Fruit fly (Drosophila melanogaster) whole organism, embryonic: Measurements from ENCODE around the gene spz5.
A peak's percentile ranks its signal among the peaks of the same experiment; 100 is the strongest.

ENCODE experiments used
- BtbVII ChIP-seq: fragments of 200-800 bp; sonication (Bioruptor generic); optimal IDR thresholded peaks from 3 replicates; lab custom pipeline; 2017; ENCODE audit warnings: missing biosample characterization, mild to moderate bottlenecking, missing genetic modification characterization
- CG10267 ChIP-seq: fragments of 200-800 bp; sonication (Bioruptor generic); optimal IDR thresholded peaks from 2 replicates; lab custom pipeline; 2018; ENCODE audit warnings: missing biosample characterization, mild to moderate bottlenecking, missing genetic modification characterization, moderate library complexity
- CG11093 ChIP-seq: fragments of 200-800 bp; sonication (Bioruptor generic); IDR thresholded peaks from 3 replicates; pipeline ENCODE4 v1.3.6; 2022; ENCODE audit warnings: missing biosample characterization, missing genetic modification characterization
- CG12769 ChIP-seq: fragments of 200-800 bp; sonication (Bioruptor generic); optimal IDR thresholded peaks from 2 replicates; lab custom pipeline; 2019; ENCODE audit warnings: missing biosample characterization, mild to moderate bottlenecking, missing genetic modification characterization, moderate library complexity
- CG13894 ChIP-seq: fragments of 200-800 bp; sonication (Bioruptor generic); optimal IDR thresholded peaks from 3 replicates; lab custom pipeline; 2018; ENCODE audit warnings: missing biosample characterization, mild to moderate bottlenecking, missing genetic modification characterization, moderate library complexity
- CG17612 ChIP-seq: fragments of 200-800 bp; sonication (Bioruptor generic); IDR thresholded peaks from 2 replicates; pipeline ENCODE4 v1.3.6; 2022; ENCODE audit warnings: missing biosample characterization, missing genetic modification characterization
- CG2678 ChIP-seq: fragments of 200-800 bp; sonication (Bioruptor generic); optimal IDR thresholded peaks from 3 replicates; lab custom pipeline; 2019; ENCODE audit warnings: missing biosample characterization, mild to moderate bottlenecking, missing genetic modification characterization, moderate library complexity
- CG2889 ChIP-seq: fragments of 200-800 bp; sonication (Bioruptor generic); IDR thresholded peaks from 3 replicates; pipeline ENCODE4 v1.3.6; 2022; ENCODE audit warnings: missing biosample characterization, missing genetic modification characterization
- CG6683 ChIP-seq: fragments of 200-800 bp; sonication (Bioruptor generic); optimal IDR thresholded peaks from 2 replicates; lab custom pipeline; 2017; ENCODE audit warnings: missing biosample characterization, mild to moderate bottlenecking, missing genetic modification characterization, missing genetic modification reagents
- CG7839 ChIP-seq: fragments of 200-800 bp; sonication (Bioruptor generic); optimal IDR thresholded peaks from 3 replicates; lab custom pipeline; 2018; ENCODE audit warnings: missing biosample characterization, mild to moderate bottlenecking, missing genetic modification characterization, moderate library complexity
- CG9609 ChIP-seq: fragments of 200-800 bp; sonication (Bioruptor generic); optimal IDR thresholded peaks from 3 replicates; lab custom pipeline; 2016; ENCODE audit warnings: missing biosample characterization, missing genetic modification characterization
- CG9727 ChIP-seq: fragments of 200-800 bp; sonication (Bioruptor generic); optimal IDR thresholded peaks from 3 replicates; lab custom pipeline; 2017; ENCODE audit warnings: missing biosample characterization, mild to moderate bottlenecking, missing genetic modification characterization
- CoRest ChIP-seq: fragments of 200-800 bp; sonication (Bioruptor generic); optimal IDR thresholded peaks from 3 replicates; lab custom pipeline; 2018; ENCODE audit warnings: missing biosample characterization, mild to moderate bottlenecking, missing genetic modification characterization, moderate library complexity
- Doc2 ChIP-seq: fragments of 200-800 bp; sonication (Bioruptor generic); IDR thresholded peaks from 2 replicates; pipeline ENCODE4 v1.3.6; 2022; ENCODE audit warnings: missing biosample characterization, missing genetic modification characterization
- Eip74EF ChIP-seq, 2 experiments: fragments of 200-800 bp in 1 of 2; fragments of >200 bp in 1 of 2; sonication (Bioruptor generic) in 1 of 2; optimal IDR thresholded peaks; 2 replicates each; lab custom pipeline; 2017 to 2019; ENCODE audit warnings: missing biosample characterization in 2 of 2, missing genetic modification characterization in 2 of 2, mild to moderate bottlenecking in 1 of 2, moderate library complexity in 1 of 2
- Ets65A ChIP-seq: fragments of 200-800 bp; sonication (Bioruptor generic); peaks from one replicate; lab custom pipeline; 2016; ENCODE audit warnings: missing biosample characterization, missing genetic modification characterization
- HmgD ChIP-seq: fragments of 200-800 bp; sonication (Bioruptor generic); optimal IDR thresholded peaks from 3 replicates; lab custom pipeline; 2016; ENCODE audit warnings: missing biosample characterization, missing genetic modification characterization
- Hr78 ChIP-seq, 2 experiments: fragments of 200-800 bp in 1 of 2; fragments of >200 bp in 1 of 2; sonication (Bioruptor generic) in 1 of 2; optimal IDR thresholded peaks; 2 replicates each; lab custom pipeline; 2017 to 2019; ENCODE audit warnings: missing biosample characterization in 2 of 2, missing genetic modification characterization in 2 of 2, mild to moderate bottlenecking in 1 of 2, moderate library complexity in 1 of 2
- Myb ChIP-seq: fragments of 200-800 bp; sonication (Bioruptor generic); optimal IDR thresholded peaks from 2 replicates; lab custom pipeline; 2016; ENCODE audit warnings: missing biosample characterization, missing genetic modification characterization
- Nf-YC ChIP-seq: fragments of 200-800 bp; optimal IDR thresholded peaks from 3 replicates; lab custom pipeline; 2019; ENCODE audit warnings: missing biosample characterization, mild to moderate bottlenecking, missing genetic modification characterization, moderate library complexity
- Scr ChIP-seq: fragments of 200-800 bp; sonication (Bioruptor generic); IDR thresholded peaks from 2 replicates; pipeline ENCODE4 v1.3.6; 2022; ENCODE audit warnings: missing biosample characterization, missing genetic modification characterization; ENCODE audit not compliant: partially characterized antibody
- Usf ChIP-seq: fragments of 200-800 bp; sonication (Bioruptor generic); optimal IDR thresholded peaks from 2 replicates; lab custom pipeline; 2017; ENCODE audit warnings: missing genotype, missing biosample characterization, missing genetic modification characterization
- bbx ChIP-seq: fragments of 200-800 bp; sonication (Bioruptor generic); IDR thresholded peaks from 2 replicates; pipeline ENCODE4 v1.3.6; 2022; ENCODE audit warnings: missing biosample characterization, missing genetic modification characterization; ENCODE audit not compliant: partially characterized antibody
- chinmo ChIP-seq: fragments of 200-800 bp; sonication (Bioruptor generic); IDR thresholded peaks from 4 replicates; pipeline ENCODE4 v1.3.6; 2022; ENCODE audit warnings: missing biosample characterization, missing genetic modification characterization; ENCODE audit not compliant: partially characterized antibody
- ci ChIP-seq: fragments of 200-800 bp; sonication (Bioruptor generic); IDR thresholded peaks from 3 replicates; pipeline ENCODE4 v1.3.6; 2022; ENCODE audit warnings: missing biosample characterization, missing genetic modification characterization
- dimm ChIP-seq: fragments of 200-800 bp; sonication (Bioruptor generic); IDR thresholded peaks from 2 replicates; pipeline ENCODE4 v1.3.6; 2022; ENCODE audit warnings: missing biosample characterization, missing genetic modification characterization
- eve ChIP-seq, 2 experiments: fragments of >200 bp; optimal IDR thresholded peaks; 2 replicates each; lab custom pipeline; 2017; ENCODE audit warnings: missing biosample characterization in 2 of 2, missing genetic modification characterization in 2 of 2
- gcm2 ChIP-seq: fragments of 200-800 bp; sonication (Bioruptor generic); optimal IDR thresholded peaks from 2 replicates; lab custom pipeline; 2016; ENCODE audit warnings: missing biosample characterization, missing genetic modification characterization
- gt ChIP-seq: fragments of 200-800 bp; sonication (Bioruptor generic); IDR thresholded peaks from 2 replicates; pipeline ENCODE4 v1.3.6; 2022; ENCODE audit warnings: missing biosample characterization, missing genetic modification characterization
- kay ChIP-seq: fragments of 200-800 bp; sonication (Bioruptor generic); optimal IDR thresholded peaks from 2 replicates; lab custom pipeline; 2016; ENCODE audit warnings: missing biosample characterization, missing genetic modification characterization
- klu ChIP-seq: fragments of 200-800 bp; sonication (Bioruptor generic); IDR thresholded peaks from 2 replicates; pipeline ENCODE4 v1.3.6; 2022; ENCODE audit warnings: missing biosample characterization, missing genetic modification characterization
- sd ChIP-seq: fragments of 200-800 bp; sonication (Bioruptor generic); optimal IDR thresholded peaks from 3 replicates; lab custom pipeline; 2018; ENCODE audit warnings: missing biosample characterization, mild to moderate bottlenecking, missing genetic modification characterization, moderate library complexity
- sens ChIP-seq: fragments of 200-800 bp; sonication (Bioruptor generic); peaks from one replicate; lab custom pipeline; 2016; ENCODE audit warnings: missing biosample characterization, missing genetic modification characterization
- sima ChIP-seq: fragments of 200-800 bp; sonication (Bioruptor generic); optimal IDR thresholded peaks from 2 replicates; lab custom pipeline; 2016; ENCODE audit warnings: missing biosample characterization, missing genetic modification characterization
- slbo ChIP-seq: fragments of 200-800 bp; sonication (Bioruptor generic); IDR thresholded peaks from 2 replicates; pipeline ENCODE4 v1.3.6; 2022; ENCODE audit warnings: missing biosample characterization, missing genetic modification characterization
- sqz ChIP-seq: fragments of 200-800 bp; sonication (Bioruptor generic); optimal IDR thresholded peaks from 3 replicates; lab custom pipeline; 2018; ENCODE audit warnings: missing biosample characterization, mild to moderate bottlenecking, missing genetic modification characterization
- tgo ChIP-seq: fragments of 200-800 bp; sonication (Bioruptor generic); IDR thresholded peaks from 3 replicates; pipeline ENCODE4 v1.3.6; 2022; ENCODE audit warnings: missing biosample characterization, missing genetic modification characterization
- trh ChIP-seq: fragments of 200-800 bp; sonication (Bioruptor generic); optimal IDR thresholded peaks from 2 replicates; lab custom pipeline; 2016; ENCODE audit warnings: missing biosample characterization, missing genetic modification characterization
- vnd ChIP-seq: fragments of 200-800 bp; sonication (Bioruptor generic); IDR thresholded peaks from 3 replicates; pipeline ENCODE4 v1.3.6; 2022; ENCODE audit warnings: missing biosample characterization, missing genetic modification characterization; ENCODE audit not compliant: partially characterized antibody
- vvl ChIP-seq: fragments of 200-800 bp; sonication (Bioruptor generic); IDR thresholded peaks from 2 replicates; pipeline ENCODE4 v1.3.6; 2022; ENCODE audit warnings: missing biosample characterization, missing genetic modification characterization

spz5 gene

dm6 chr3L:2892105-2892504 is at the start of gene spz5:
Gene spz5, minus strand, starts transcription at chr3L:2892166.
- no peak for TF ChIP-seq CoRest (tag; lab: Kevin White, UChicago)
- TF ChIP-seq CG12769 (tag; lab: Kevin White, UChicago) = peak; percentile 10
- peak in 1 of 2 experiments; percentile 78 for TF ChIP-seq Eip74EF (GFP tag; optimal IDR thresholded peaks at IDR 0.05; lab: Kevin White, UChicago)
- TF ChIP-seq Hr78 (GFP tag; optimal IDR thresholded peaks at IDR 0.05; lab: Kevin White, UChicago) = peak in 1 of 2 experiments; percentile 95
- peak; percentile 36; the same call in 1 of the 2 replicates for TF ChIP-seq vvl (GFP tag; lab: Robert Waterston, UW)
- no peak for TF ChIP-seq gt (GFP tag; lab: Robert Waterston, UW)
- TF ChIP-seq chinmo (GFP tag; lab: Robert Waterston, UW) = peak; percentile 46; the same call in 1 of the 4 replicates
- peak; percentile 59 for TF ChIP-seq CG13894 (tag; lab: Kevin White, UChicago)
- 0 out of 3 replicates have a peak, but pooled peaks have one; percentile 18 for TF ChIP-seq CG2889 (GFP tag; lab: Robert Waterston, UW)
- TF ChIP-seq sens (GFP tag; lab: Kevin White, UChicago) = no peak
- TF ChIP-seq CG6683 (GFP tag; lab: Kevin White, UChicago) = no peak

DNA sequence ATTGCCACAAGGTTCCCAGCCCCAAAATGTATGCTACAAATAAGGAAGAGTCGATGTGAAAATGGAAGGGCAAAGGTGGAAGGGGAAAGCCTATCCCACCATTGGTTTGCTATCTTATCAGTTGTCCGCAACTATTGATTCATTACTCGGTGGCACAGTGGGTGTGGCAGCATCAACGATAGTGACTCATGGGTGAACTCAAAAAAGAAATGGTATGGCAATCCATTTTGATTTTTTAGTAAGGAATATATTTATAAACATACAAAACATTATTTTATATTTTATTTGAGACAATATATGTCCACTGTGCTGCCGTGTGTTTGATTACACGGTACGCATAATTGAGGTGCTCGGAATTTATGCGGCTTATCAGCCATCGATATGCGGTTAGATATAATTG is 31.1 kb upstream of the spz5 start:
- TF ChIP-seq bbx (GFP tag; lab: Robert Waterston, UW) (no peak), Eip74EF (GFP tag; optimal IDR thresholded peaks at IDR 0.05; lab: Kevin White, UChicago) (peak in 1 of 2 experiments; percentile 8), CG10267 (no peak), klu (GFP tag; lab: Robert Waterston, UW) (no peak), CG9727 (GFP tag; lab: Kevin White, UChicago) (peak; percentile 20), trh (no peak), kay (peak; percentile 74), Ets65A (GFP tag; lab: Kevin White, UChicago) (peak; percentile 55), CG7839 (tag; lab: Kevin White, UChicago) (peak; percentile 56)

DNA sequence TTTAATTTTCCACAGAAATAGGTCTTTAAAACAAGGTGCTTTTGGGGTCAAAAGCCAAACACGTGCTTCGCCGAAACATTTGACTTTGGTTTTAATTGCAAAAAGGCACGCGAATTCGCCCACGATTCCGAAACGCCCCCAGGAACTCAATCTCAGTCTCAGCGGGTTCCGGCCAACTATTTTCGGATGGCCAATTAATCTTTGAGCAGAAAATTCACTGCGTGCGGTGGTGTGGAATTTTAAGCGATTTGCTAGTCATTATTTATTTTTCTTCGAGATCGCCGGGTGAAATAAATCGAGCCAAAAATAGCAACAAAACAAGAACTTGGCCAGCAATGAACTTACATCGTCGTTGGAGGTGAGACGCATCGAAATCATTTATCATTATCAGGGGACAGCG is 26.7 kb upstream of the spz5 start:
- no peak for TF ChIP-seq sima
- TF ChIP-seq sd (tag; lab: Kevin White, UChicago) = peak; percentile 66
- TF ChIP-seq Ets65A (GFP tag; lab: Kevin White, UChicago) = peak; percentile 64

- no peak for TF ChIP-seq CG11093 (GFP tag; lab: Robert Waterston, UW)
- TF ChIP-seq vnd (GFP tag; lab: Robert Waterston, UW) = no peak
- TF ChIP-seq slbo (GFP tag; lab: Robert Waterston, UW) = no peak
- TF ChIP-seq Nf-YC (tag; lab: Kevin White, UChicago) = no peak
- TF ChIP-seq Usf = no peak
- no peak for TF ChIP-seq Doc2
- TF ChIP-seq CG2678 = no peak
- TF ChIP-seq eve (GFP tag; optimal IDR thresholded peaks at IDR 0.05; lab: Kevin White, UChicago) = no peak
- TF ChIP-seq CG17612 (GFP tag; lab: Robert Waterston, UW) = no peak
- no peak for TF ChIP-seq HmgD (GFP tag; lab: Kevin White, UChicago)
- no peak for TF ChIP-seq Myb (GFP tag; lab: Kevin White, UChicago)
- no peak for TF ChIP-seq sqz
- TF ChIP-seq gcm2 (GFP tag; lab: Kevin White, UChicago) = no peak
- TF ChIP-seq tgo (GFP tag; lab: Robert Waterston, UW) = no peak
- TF ChIP-seq BtbVII (GFP tag; lab: Kevin White, UChicago) = no peak
- TF ChIP-seq Scr (GFP tag; lab: Robert Waterston, UW) = no peak
- no peak for TF ChIP-seq CG9609 (GFP tag; lab: Kevin White, UChicago)
- no peak for TF ChIP-seq ci (GFP tag; lab: Robert Waterston, UW)
- no peak for TF ChIP-seq dimm (GFP tag; lab: Robert Waterston, UW)
- TF ChIP-seq, all 482 proteins: peak for 0
Measured at dm6 chr3L:2916554-2916953, 24.6 kb upstream of the spz5 start, which contains the start of gene CG9970. Gene CG9970, minus strand, starts transcription at chr3L:2916654.
